Worm (Caenorhabditis elegans): ENCODE measurements around the gene F58D2.5.

The F58D2.5 gene

DNA sequence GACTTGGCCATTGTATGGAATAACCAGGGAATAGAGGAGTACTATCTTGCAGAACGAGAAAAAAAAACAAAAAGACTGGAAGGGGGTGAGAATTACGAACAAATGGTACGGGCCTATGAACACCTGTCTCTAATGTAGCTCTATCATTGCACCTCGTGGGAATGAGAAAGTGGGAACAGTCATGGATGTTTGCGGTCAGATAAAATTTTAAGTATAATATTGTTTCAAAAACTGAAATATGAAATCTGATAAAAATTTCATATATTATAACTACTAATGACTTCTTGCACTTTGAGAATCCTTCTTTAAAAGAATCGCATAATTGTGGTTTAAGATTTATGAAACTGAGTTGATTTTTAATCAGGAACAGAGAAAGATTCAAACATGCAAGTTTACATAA lies at the start of gene F58D2.5:
Gene F58D2.5, minus strand, starts transcription at position 101 of the 400 bp plus-strand sequence.
- TF ChIP-seq tab-1 (GFP tag; IDR thresholded peaks at IDR 0.05) (no peak), klf-2 (GFP tag; conservative IDR thresholded peaks at IDR 0.05) (no peak), med-1 (GFP tag; optimal IDR thresholded peaks at IDR 0.05; ENCODE audit: insufficient read depth) (no peak), T22C8.4 (GFP tag; IDR thresholded peaks at IDR 0.05) (no peak), ztf-23 (GFP tag; IDR thresholded peaks at IDR 0.05) (no peak), ztf-29 (GFP tag; IDR thresholded peaks at IDR 0.05) (no peak), ref-1 (GFP tag; conservative IDR thresholded peaks at IDR 0.05) (no peak), flt-1 (GFP tag; IDR thresholded peaks at IDR 0.05) (no peak), cog-1 (tag; optimal IDR thresholded peaks at IDR 0.05) (no peak)

- no peak for TF ChIP-seq ztf-29 (GFP tag; IDR thresholded peaks at IDR 0.05)
- TF ChIP-seq ref-1 (GFP tag; conservative IDR thresholded peaks at IDR 0.05) = no peak
- no peak for TF ChIP-seq ztf-23 (GFP tag; IDR thresholded peaks at IDR 0.05)
- TF ChIP-seq flt-1 (GFP tag; IDR thresholded peaks at IDR 0.05) = no peak
- TF ChIP-seq T22C8.4 (GFP tag; IDR thresholded peaks at IDR 0.05) = no peak
- no peak for TF ChIP-seq klf-2 (GFP tag; conservative IDR thresholded peaks at IDR 0.05)
- TF ChIP-seq cog-1 (tag; optimal IDR thresholded peaks at IDR 0.05) = no peak
- TF ChIP-seq tab-1 (GFP tag; IDR thresholded peaks at IDR 0.05) = no peak
- no peak for TF ChIP-seq med-1 (GFP tag; optimal IDR thresholded peaks at IDR 0.05; ENCODE audit: insufficient read depth)
Observed at ce11 chrIV:13241340-13241739, 48.2 kb upstream of the F58D2.5 start.

- no peak for TF ChIP-seq ztf-29 (GFP tag; IDR thresholded peaks at IDR 0.05)
- TF ChIP-seq flt-1 (GFP tag; IDR thresholded peaks at IDR 0.05) = no peak
- TF ChIP-seq ref-1 (GFP tag; conservative IDR thresholded peaks at IDR 0.05) = no peak
- no peak for TF ChIP-seq cog-1 (tag; optimal IDR thresholded peaks at IDR 0.05)
- TF ChIP-seq ztf-23 (GFP tag; IDR thresholded peaks at IDR 0.05) = no peak
- TF ChIP-seq klf-2 (GFP tag; conservative IDR thresholded peaks at IDR 0.05) = no peak
- no peak for TF ChIP-seq med-1 (GFP tag; optimal IDR thresholded peaks at IDR 0.05; ENCODE audit: insufficient read depth)
- TF ChIP-seq T22C8.4 (GFP tag; IDR thresholded peaks at IDR 0.05) = no peak
Observed at ce11 chrIV:13240842-13241143, 47.7 kb upstream of the F58D2.5 start, which contains the start of gene lin-54. lin-54 (plus strand) TSS chrIV:13241044.

DNA sequence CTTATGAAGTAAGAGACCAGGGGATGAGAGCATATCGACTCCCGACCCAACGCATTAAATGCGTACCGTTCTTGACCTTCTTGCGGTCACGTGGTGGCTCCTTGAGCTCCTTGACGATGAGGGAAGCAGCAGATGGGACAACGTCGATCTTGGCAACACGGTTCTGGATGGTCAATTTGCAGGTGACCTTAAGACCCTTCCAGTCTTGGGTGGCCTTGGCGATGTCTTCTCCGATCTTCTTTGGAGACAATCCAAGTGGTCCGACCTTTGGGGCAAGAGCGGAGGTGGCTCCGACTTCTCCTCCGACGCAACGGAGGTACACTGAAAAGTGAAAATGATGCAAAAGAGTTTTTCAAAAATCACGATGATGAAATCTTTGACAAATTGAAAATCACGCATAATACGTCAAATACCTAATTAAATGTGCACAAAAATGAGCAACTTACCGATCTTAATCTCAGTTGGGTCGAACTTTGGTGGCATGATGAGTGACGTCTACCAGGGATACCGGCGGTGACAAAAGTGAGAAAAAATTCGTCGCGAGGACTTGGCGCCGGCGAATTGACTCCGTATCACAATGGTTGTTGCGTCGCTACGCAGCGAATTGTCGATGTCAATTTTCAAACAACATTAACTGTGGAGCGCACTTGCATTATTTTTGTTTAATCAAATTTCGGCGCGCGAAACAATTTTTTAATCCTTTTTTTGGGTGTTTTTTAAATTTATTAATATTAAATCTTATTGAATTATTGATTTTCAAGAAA lies 47.1 kb upstream of the F58D2.5 start, which contains the start of gene rpl-12:
Gene rpl-12, minus strand, starts transcription at position 574 of the 764 bp plus-strand sequence.
- TF ChIP-seq T22C8.4 (GFP tag; IDR thresholded peaks at IDR 0.05) (peak; percentile 58; the same call in 1 of the 2 replicates), ztf-29 (GFP tag; IDR thresholded peaks at IDR 0.05) (no peak), med-1 (GFP tag; optimal IDR thresholded peaks at IDR 0.05; ENCODE audit: insufficient read depth) (no peak), ztf-23 (GFP tag; IDR thresholded peaks at IDR 0.05) (peak; percentile 89), tab-1 (GFP tag; IDR thresholded peaks at IDR 0.05) (no peak), flt-1 (GFP tag; IDR thresholded peaks at IDR 0.05) (peak; percentile 77), ref-1 (GFP tag; conservative IDR thresholded peaks at IDR 0.05) (no peak), cog-1 (tag; optimal IDR thresholded peaks at IDR 0.05) (peak; percentile 98), klf-2 (GFP tag; conservative IDR thresholded peaks at IDR 0.05) (0 out of 2 replicates have a peak, but pooled peaks have one; percentile 15)

- TF ChIP-seq ref-1 (GFP tag; conservative IDR thresholded peaks at IDR 0.05) (no peak), klf-2 (GFP tag; conservative IDR thresholded peaks at IDR 0.05) (no peak), flt-1 (GFP tag; IDR thresholded peaks at IDR 0.05) (no peak), cog-1 (tag; optimal IDR thresholded peaks at IDR 0.05) (no peak), T22C8.4 (GFP tag; IDR thresholded peaks at IDR 0.05) (no peak), med-1 (GFP tag; optimal IDR thresholded peaks at IDR 0.05; ENCODE audit: insufficient read depth) (no peak), ztf-23 (GFP tag; IDR thresholded peaks at IDR 0.05) (no peak), tab-1 (GFP tag; IDR thresholded peaks at IDR 0.05) (no peak), ztf-29 (GFP tag; IDR thresholded peaks at IDR 0.05) (no peak)
Observed at ce11 chrIV:13238943-13239861, 46.1 kb upstream of the F58D2.5 start, which contains the start of gene tag-115. tag-115 (minus strand) TSS chrIV:13239414.

- no peak for TF ChIP-seq tab-1 (GFP tag; IDR thresholded peaks at IDR 0.05)
- no peak for TF ChIP-seq cog-1 (tag; optimal IDR thresholded peaks at IDR 0.05)
- no peak for TF ChIP-seq med-1 (GFP tag; optimal IDR thresholded peaks at IDR 0.05; ENCODE audit: insufficient read depth)
- TF ChIP-seq T22C8.4 (GFP tag; IDR thresholded peaks at IDR 0.05) = no peak
- TF ChIP-seq flt-1 (GFP tag; IDR thresholded peaks at IDR 0.05) = no peak
- no peak for TF ChIP-seq ztf-29 (GFP tag; IDR thresholded peaks at IDR 0.05)
- TF ChIP-seq ref-1 (GFP tag; conservative IDR thresholded peaks at IDR 0.05) = no peak
- no peak for TF ChIP-seq ztf-23 (GFP tag; IDR thresholded peaks at IDR 0.05)
- TF ChIP-seq klf-2 (GFP tag; conservative IDR thresholded peaks at IDR 0.05) = no peak
Observed at ce11 chrIV:13236485-13236884, 43.3 kb upstream of the F58D2.5 start, which contains the start of gene pwp-1. pwp-1 (minus strand) TSS chrIV:13236585.

ce11 chrIV:13231393-13231792 lies 38.3 kb upstream of the F58D2.5 start:
- TF ChIP-seq tab-1 (GFP tag; IDR thresholded peaks at IDR 0.05) = no peak
- no peak for TF ChIP-seq flt-1 (GFP tag; IDR thresholded peaks at IDR 0.05)
- TF ChIP-seq med-1 (GFP tag; optimal IDR thresholded peaks at IDR 0.05; ENCODE audit: insufficient read depth) = no peak
- no peak for TF ChIP-seq ztf-23 (GFP tag; IDR thresholded peaks at IDR 0.05)
- TF ChIP-seq cog-1 (tag; optimal IDR thresholded peaks at IDR 0.05) = no peak
- no peak for TF ChIP-seq T22C8.4 (GFP tag; IDR thresholded peaks at IDR 0.05)
- TF ChIP-seq ref-1 (GFP tag; conservative IDR thresholded peaks at IDR 0.05) = no peak
- TF ChIP-seq klf-2 (GFP tag; conservative IDR thresholded peaks at IDR 0.05) = no peak
- no peak for TF ChIP-seq ztf-29 (GFP tag; IDR thresholded peaks at IDR 0.05)

DNA sequence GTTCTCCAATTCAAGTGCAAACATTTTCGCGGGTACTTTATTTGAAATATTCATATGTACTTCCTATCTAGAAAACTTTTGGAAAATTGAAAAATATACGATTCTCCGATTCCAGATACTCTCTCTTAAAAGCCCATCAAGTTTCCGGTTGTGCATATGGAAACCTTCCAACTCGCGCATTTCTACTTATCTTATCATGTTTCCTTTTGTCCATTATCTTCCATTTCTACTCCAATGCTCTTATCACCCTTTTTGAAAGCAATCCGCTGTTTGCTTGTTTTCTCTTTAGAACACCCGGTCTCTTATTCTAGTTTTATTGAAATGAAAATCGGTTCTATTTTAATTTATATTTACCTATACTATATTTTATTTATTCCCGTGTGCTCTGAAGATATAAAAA lies 28.5 kb upstream of the F58D2.5 start, which contains the start of gene C48D1.5:
Gene C48D1.5, plus strand, starts transcription at position 301 of the 400 bp plus-strand sequence.
- TF ChIP-seq tab-1 (GFP tag; IDR thresholded peaks at IDR 0.05) (no peak), med-1 (GFP tag; optimal IDR thresholded peaks at IDR 0.05; ENCODE audit: insufficient read depth) (no peak), ref-1 (GFP tag; conservative IDR thresholded peaks at IDR 0.05) (no peak), ztf-29 (GFP tag; IDR thresholded peaks at IDR 0.05) (no peak), ztf-23 (GFP tag; IDR thresholded peaks at IDR 0.05) (no peak), klf-2 (GFP tag; conservative IDR thresholded peaks at IDR 0.05) (no peak), flt-1 (GFP tag; IDR thresholded peaks at IDR 0.05) (no peak), cog-1 (tag; optimal IDR thresholded peaks at IDR 0.05) (no peak), T22C8.4 (GFP tag; IDR thresholded peaks at IDR 0.05) (no peak)

Measured in whole organism, midembryonic.